Fruit fly (Drosophila melanogaster): ENCODE data around the gene His2Av.
A peak's percentile ranks its signal among the peaks of the same experiment; 100 is the strongest.

The His2Av gene

dm6 chr3R:26821117-26821516, 45.6 kb upstream of the His2Av start (continued):
- TF ChIP-seq CG2875 (GFP tag; optimal IDR thresholded peaks at IDR 0.05): no peak
- no peak for TF ChIP-seq emc (GFP tag; optimal IDR thresholded peaks at IDR 0.05)
- TF ChIP-seq dm (GFP tag; optimal IDR thresholded peaks at IDR 0.05): no peak
- peak; percentile 50 for TF ChIP-seq Ada2b (GFP tag; IDR thresholded peaks at IDR 0.05)
- no peak for TF ChIP-seq sc (optimal IDR thresholded peaks at IDR 0.05)
- TF ChIP-seq sc (GFP tag; optimal IDR thresholded peaks at IDR 0.05): no peak
- TF ChIP-seq vfl (GFP tag; optimal IDR thresholded peaks at IDR 0.05): no peak
- TF ChIP-seq Hand (GFP tag; optimal IDR thresholded peaks at IDR 0.05): no peak
- no peak for TF ChIP-seq HLH54F (GFP tag; optimal IDR thresholded peaks at IDR 0.05)
- TF ChIP-seq CG14860 (GFP tag; IDR thresholded peaks at IDR 0.05; ENCODE audit: partially characterized antibody): no peak
- TF ChIP-seq CG6175 (GFP tag; IDR thresholded peaks at IDR 0.05): no peak
- peak; percentile 17 for TF ChIP-seq CG10209 (GFP tag; optimal IDR thresholded peaks at IDR 0.05)
- no peak for TF ChIP-seq CG4328 (GFP tag; optimal IDR thresholded peaks at IDR 0.05)
- no peak for TF ChIP-seq Atf6 (GFP tag; IDR thresholded peaks at IDR 0.05)
- TF ChIP-seq Dek (tag; optimal IDR thresholded peaks at IDR 0.05): no peak
- no peak for TF ChIP-seq prd (optimal IDR thresholded peaks at IDR 0.05)
- TF ChIP-seq prd (GFP tag; IDR thresholded peaks at IDR 0.05): peak; percentile 42; the same call in 1 of the 3 replicates
- TF ChIP-seq Aef1 (GFP tag; IDR thresholded peaks at IDR 0.05): peak; percentile 27; the same call in 1 of the 3 replicates
- TF ChIP-seq CG15601 (tag; optimal IDR thresholded peaks at IDR 0.05): no peak
- TF ChIP-seq Antp (GFP tag; optimal IDR thresholded peaks at IDR 0.05): peak; percentile 20
- TF ChIP-seq dysf (GFP tag; IDR thresholded peaks at IDR 0.05): peak; percentile 44; the same call in 2 of the 3 replicates
- peak; percentile 53 for TF ChIP-seq CG7839 (tag; optimal IDR thresholded peaks at IDR 0.05)
- no peak for TF ChIP-seq CG12299 (tag; optimal IDR thresholded peaks at IDR 0.05)
- TF ChIP-seq bbx (GFP tag; IDR thresholded peaks at IDR 0.05; ENCODE audit: partially characterized antibody): no peak
- TF ChIP-seq Dfd (GFP tag; optimal IDR thresholded peaks at IDR 0.05): no peak
- no peak for TF ChIP-seq stwl (tag; optimal IDR thresholded peaks at IDR 0.05)
- peak; percentile 21 for TF ChIP-seq tin (GFP tag; optimal IDR thresholded peaks at IDR 0.05)
- TF ChIP-seq onecut (GFP tag; IDR thresholded peaks at IDR 0.05): no peak
- TF ChIP-seq CG8290 (GFP tag; optimal IDR thresholded peaks at IDR 0.05): no peak
- peak in 1 of 2 experiments; percentile 49 for TF ChIP-seq CG8290 (tag; optimal IDR thresholded peaks at IDR 0.05)
- no peak for TF ChIP-seq Hey (tag; optimal IDR thresholded peaks at IDR 0.05)
- TF ChIP-seq ase (GFP tag; IDR thresholded peaks at IDR 0.05): no peak; the same call in 2 of the 3 replicates
- no peak for TF ChIP-seq lov (optimal IDR thresholded peaks at IDR 0.05)
- TF ChIP-seq lov (GFP tag; IDR thresholded peaks at IDR 0.05): no peak
- peak; percentile 27; the same call in 1 of the 2 replicates for TF ChIP-seq CG17328 (GFP tag; IDR thresholded peaks at IDR 0.05)
- no peak for TF ChIP-seq CG13624 (GFP tag; optimal IDR thresholded peaks at IDR 0.05)
- TF ChIP-seq chm (GFP tag; IDR thresholded peaks at IDR 0.05): no peak
- TF ChIP-seq CG30403 (GFP tag; optimal IDR thresholded peaks at IDR 0.05): peak; percentile 29
- TF ChIP-seq ato (GFP tag; IDR thresholded peaks at IDR 0.05; ENCODE audit: partially characterized antibody): no peak
- no peak for TF ChIP-seq Eip74EF (GFP tag; optimal IDR thresholded peaks at IDR 0.05)
- no peak for TF ChIP-seq Asciz (GFP tag; optimal IDR thresholded peaks at IDR 0.05)
- TF ChIP-seq Atf3 (GFP tag; optimal IDR thresholded peaks at IDR 0.05): no peak
- peak in 1 of 2 experiments; percentile 45 for TF ChIP-seq Hr51 (GFP tag; optimal IDR thresholded peaks at IDR 0.05)
- TF ChIP-seq CG6689 (GFP tag; IDR thresholded peaks at IDR 0.05): peak; percentile 62
- no peak for TF ChIP-seq jumu (GFP tag; optimal IDR thresholded peaks at IDR 0.05)
- TF ChIP-seq Gsc (GFP tag; IDR thresholded peaks at IDR 0.05): no peak
- 0 out of 2 replicates have a peak, but pooled peaks have one; percentile 8 for TF ChIP-seq CG10366 (GFP tag; IDR thresholded peaks at IDR 0.05)
- TF ChIP-seq CG1832 (GFP tag; optimal IDR thresholded peaks at IDR 0.05): no peak
- TF ChIP-seq crp (GFP tag; optimal IDR thresholded peaks at IDR 0.05): no peak
- TF ChIP-seq CG14710 (tag; optimal IDR thresholded peaks at IDR 0.05): no peak
- TF ChIP-seq CG8478 (optimal IDR thresholded peaks at IDR 0.05): no peak
- TF ChIP-seq CG7928 (GFP tag; optimal IDR thresholded peaks at IDR 0.05): no peak
